Fruit fly (Drosophila melanogaster) whole organism, embryonic: ENCODE measurements around the gene CG34425.

ENCODE experiments used
- Antp ChIP-seq: fragments of 200-800 bp; sonication (Bioruptor generic); optimal IDR thresholded peaks from 3 replicates; lab custom pipeline; 2016; ENCODE audit warnings: missing biosample characterization, missing genetic modification characterization
- CG15073 ChIP-seq: fragments of 200-800 bp; sonication (Bioruptor generic); optimal IDR thresholded peaks from 2 replicates; lab custom pipeline; 2016; ENCODE audit warnings: missing biosample characterization, missing genetic modification characterization
- CG34376 ChIP-seq: fragments of 200-800 bp; sonication (Bioruptor generic); optimal IDR thresholded peaks from 2 replicates; lab custom pipeline; 2018; ENCODE audit warnings: missing biosample characterization, mild to moderate bottlenecking, missing genetic modification characterization
- CG4707 ChIP-seq: fragments of 200-800 bp; sonication (Bioruptor generic); optimal IDR thresholded peaks from 2 replicates; lab custom pipeline; 2018; ENCODE audit warnings: missing biosample characterization, mild to moderate bottlenecking, missing genetic modification characterization, moderate library complexity
- CG9215 ChIP-seq: fragments of 200-800 bp; sonication (Bioruptor generic); IDR thresholded peaks from 2 replicates; pipeline ENCODE4 v1.3.6; 2022; ENCODE audit warnings: missing biosample characterization, missing genetic modification characterization
- CG9876 ChIP-seq: fragments of 200-800 bp; sonication (Bioruptor generic); optimal IDR thresholded peaks from 2 replicates; lab custom pipeline; 2016; ENCODE audit warnings: missing biosample characterization, missing genetic modification characterization
- Camta ChIP-seq: fragments of 200-800 bp; sonication (Bioruptor generic); optimal IDR thresholded peaks from 2 replicates; lab custom pipeline; 2016; ENCODE audit warnings: missing biosample characterization, missing genetic modification characterization
- Dp ChIP-seq: fragments of 200-800 bp; sonication (Bioruptor generic); optimal IDR thresholded peaks from 2 replicates; lab custom pipeline; 2018; ENCODE audit warnings: missing biosample characterization, mild to moderate bottlenecking, missing genetic modification characterization, moderate library complexity
- Nf-YA ChIP-seq: fragments of 200-800 bp; sonication (Bioruptor generic); IDR thresholded peaks from 2 replicates; pipeline ENCODE4 v1.3.6; 2022; ENCODE audit warnings: missing biosample characterization, missing genetic modification characterization
- Oli ChIP-seq: fragments of 200-800 bp; sonication (Bioruptor generic); optimal IDR thresholded peaks from 2 replicates; lab custom pipeline; 2018; ENCODE audit warnings: missing biosample characterization, mild to moderate bottlenecking, missing genetic modification characterization, moderate library complexity
- dmrt99B ChIP-seq: fragments of 200-800 bp; sonication (Bioruptor generic); optimal IDR thresholded peaks from 2 replicates; lab custom pipeline; 2018; ENCODE audit warnings: missing biosample characterization, mild to moderate bottlenecking, missing genetic modification characterization, moderate library complexity

dm6 chr3R:4506265-4506664, at the start of gene CG34425:
- TF ChIP-seq Nf-YA (GFP tag; lab: Robert Waterston, UW) (no peak), Oli (tag; lab: Kevin White, UChicago) (no peak), Dp (GFP tag; lab: Kevin White, UChicago) (no peak), CG9876 (no peak), Camta (GFP tag; lab: Kevin White, UChicago) (no peak), CG15073 (no peak), CG34376 (GFP tag; lab: Kevin White, UChicago) (no peak), CG9215 (GFP tag; lab: Robert Waterston, UW) (no peak), CG4707 (GFP tag; lab: Kevin White, UChicago) (no peak), dmrt99B (tag; lab: Kevin White, UChicago) (no peak), Antp (no peak)
